Fruit fly (Drosophila melanogaster): ENCODE data around the gene mys.

Gene mys

DNA sequence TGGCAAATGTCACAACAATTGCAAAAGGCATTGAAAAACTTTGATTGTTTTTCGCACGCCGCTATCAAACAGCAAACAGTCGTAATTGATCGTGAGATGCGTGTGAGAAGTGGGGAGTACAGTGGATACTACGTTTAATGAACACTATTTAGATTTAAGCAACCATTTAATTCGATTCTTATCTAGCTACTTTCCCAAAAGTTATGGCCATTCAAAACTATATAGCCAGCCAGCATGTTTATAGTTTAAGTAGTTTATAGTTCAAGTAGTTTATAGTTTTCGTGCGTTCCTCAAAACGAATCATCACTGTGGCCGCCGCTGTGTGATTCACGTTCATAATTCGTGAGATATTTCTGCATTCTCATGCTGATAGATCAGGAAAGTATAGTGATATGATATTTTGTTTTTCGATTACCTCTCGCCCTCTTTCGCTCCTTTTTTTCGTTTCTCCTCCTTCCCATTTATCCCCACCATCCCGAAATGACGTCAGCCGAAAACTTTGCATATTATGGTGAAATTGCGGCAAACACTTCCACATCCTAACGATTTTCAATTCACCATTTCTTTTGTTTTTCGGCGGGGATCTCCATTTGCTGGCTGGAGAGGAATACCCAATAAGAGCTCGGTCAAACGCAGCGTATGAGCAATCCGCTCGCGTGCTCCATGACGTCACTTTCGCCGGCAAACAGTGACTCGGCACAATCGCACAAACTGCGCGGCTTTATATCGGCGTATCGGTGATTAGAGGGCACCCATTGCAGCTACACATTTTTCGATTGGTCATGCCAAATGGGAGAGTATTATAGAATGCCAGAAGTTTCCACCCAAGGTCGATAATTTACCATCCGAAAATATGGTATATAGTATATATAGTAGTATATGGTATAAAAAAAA lies 52.2 kb downstream of the mys start (continued):
- TF ChIP-seq Blimp-1 (GFP tag; optimal IDR thresholded peaks at IDR 0.05) (peak; percentile 17), Dp (GFP tag; optimal IDR thresholded peaks at IDR 0.05) (no peak), vvl (GFP tag; IDR thresholded peaks at IDR 0.05) (peak; percentile 56; the same call in 1 of the 2 replicates), CG2199 (GFP tag; IDR thresholded peaks at IDR 0.05) (no peak), sens (GFP tag) (peak; percentile 72), fru (optimal IDR thresholded peaks at IDR 0.05) (no peak), cg (GFP tag; optimal IDR thresholded peaks at IDR 0.05) (no peak), CG5953 (GFP tag; IDR thresholded peaks at IDR 0.05) (no peak), NfI (GFP tag; optimal IDR thresholded peaks at IDR 0.05) (peak; percentile 77), CG4707 (GFP tag; optimal IDR thresholded peaks at IDR 0.05) (no peak), dan (GFP tag; IDR thresholded peaks at IDR 0.05) (no peak), Tbp (GFP tag; optimal IDR thresholded peaks at IDR 0.05) (no peak), onecut (GFP tag; IDR thresholded peaks at IDR 0.05) (no peak), CG2678 (tag; optimal IDR thresholded peaks at IDR 0.05) (peak; percentile 74), CG10209 (GFP tag; optimal IDR thresholded peaks at IDR 0.05) (peak; percentile 44), inv (GFP tag; IDR thresholded peaks at IDR 0.05; ENCODE audit: partially characterized antibody) (no peak), Med (GFP tag) (peak; percentile 94), ab (GFP tag; optimal IDR thresholded peaks at IDR 0.05) (no peak), Hr3 (GFP tag; optimal IDR thresholded peaks at IDR 0.05) (no peak), z (GFP tag; IDR thresholded peaks at IDR 0.05) (no peak), CG1647 (GFP tag; optimal IDR thresholded peaks at IDR 0.05) (peak; percentile 42), CG6813 (GFP tag; optimal IDR thresholded peaks at IDR 0.05) (peak; percentile 54), hth (optimal IDR thresholded peaks at IDR 0.05) (no peak), CG14965 (GFP tag; optimal IDR thresholded peaks at IDR 0.05; ENCODE audit: borderline replicate concordance) (no peak), bigmax (GFP tag; optimal IDR thresholded peaks at IDR 0.05) (no peak), D19A (tag; optimal IDR thresholded peaks at IDR 0.05) (peak; percentile 11), CG17361 (GFP tag; IDR thresholded peaks at IDR 0.05) (0 out of 3 replicates have a peak, but pooled peaks have one; percentile 16), ase (GFP tag; IDR thresholded peaks at IDR 0.05) (no peak), CG3847 (GFP tag; IDR thresholded peaks at IDR 0.05) (peak; percentile 43; the same call in 1 of the 2 replicates), Hr78 (GFP tag; optimal IDR thresholded peaks at IDR 0.05) (no peak), CG9876 (GFP tag; optimal IDR thresholded peaks at IDR 0.05) (no peak), CG7372 (GFP tag; IDR thresholded peaks at IDR 0.05) (peak; percentile 21; the same call in 1 of the 2 replicates), ap (GFP tag; IDR thresholded peaks at IDR 0.05) (no peak), Mes4 (GFP tag; optimal IDR thresholded peaks at IDR 0.05) (no peak), chinmo (GFP tag; IDR thresholded peaks at IDR 0.05; ENCODE audit: partially characterized antibody) (no peak), CG1602 (GFP tag; optimal IDR thresholded peaks at IDR 0.05) (peak; percentile 20), CG7745 (tag; optimal IDR thresholded peaks at IDR 0.05) (no peak), CG11247 (GFP tag; IDR thresholded peaks at IDR 0.05) (0 out of 2 replicates have a peak, but pooled peaks have one; percentile 12), CG14014 (GFP tag; IDR thresholded peaks at IDR 0.05) (peak; percentile 71), CG10959 (GFP tag; IDR thresholded peaks at IDR 0.05) (no peak), stc (GFP tag; IDR thresholded peaks at IDR 0.05) (peak; percentile 33; the same call in 1 of the 2 replicates), mam (GFP tag; optimal IDR thresholded peaks at IDR 0.05) (peak; percentile 74), trem (tag; optimal IDR thresholded peaks at IDR 0.05) (no peak), Sox100B (GFP tag; optimal IDR thresholded peaks at IDR 0.05) (peak; percentile 4), sd (tag; optimal IDR thresholded peaks at IDR 0.05) (peak; percentile 21), E2f1 (GFP tag; IDR thresholded peaks at IDR 0.05) (peak; percentile 43; the same call in 1 of the 2 replicates), CG34376 (GFP tag; optimal IDR thresholded peaks at IDR 0.05) (peak; percentile 34), luna (GFP tag; optimal IDR thresholded peaks at IDR 0.05) (peak; percentile 18), gcm2 (GFP tag; optimal IDR thresholded peaks at IDR 0.05) (no peak), CG11093 (GFP tag; IDR thresholded peaks at IDR 0.05) (0 out of 3 replicates have a peak, but pooled peaks have one; percentile 42)
